Worm (Caenorhabditis elegans) whole organism, dauer: ENCODE data around the gene cutl-25.

Experiments used
- unc-62 ChIP-seq: sonication (generic microtip); optimal IDR thresholded peaks from 2 replicates; lab custom pipeline; 2017; ENCODE audit warnings: missing biosample characterization, missing genetic modification reagents, missing genetic modification characterization

The cutl-25 gene

DNA sequence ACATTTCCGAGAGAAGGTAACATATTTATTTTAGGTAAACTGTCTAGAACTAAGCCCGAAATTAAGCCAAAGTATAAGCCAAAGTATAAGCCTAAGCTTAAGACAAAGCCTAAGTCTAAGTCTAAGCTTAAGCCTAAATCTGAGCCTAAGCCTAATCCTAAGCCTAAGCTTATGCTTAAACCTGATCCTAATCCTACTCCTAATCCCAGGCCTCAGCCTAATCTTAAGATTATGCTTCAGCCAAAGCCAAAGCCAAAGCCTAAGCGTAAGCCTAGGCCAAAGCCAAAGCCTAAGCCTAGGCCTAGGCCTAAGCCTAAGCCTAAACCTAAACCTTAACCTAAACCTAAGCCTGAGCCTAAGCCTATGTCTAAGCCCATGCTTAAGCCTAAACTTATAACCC is 8.9 kb upstream of the cutl-25 start:
- TF ChIP-seq unc-62 (GFP tag; lab: Kevin White, UChicago): no peak

ce11 chrIII:3047909-3048308 is 969 bp upstream of the cutl-25 start:
- TF ChIP-seq unc-62 (GFP tag; lab: Kevin White, UChicago): no peak

DNA sequence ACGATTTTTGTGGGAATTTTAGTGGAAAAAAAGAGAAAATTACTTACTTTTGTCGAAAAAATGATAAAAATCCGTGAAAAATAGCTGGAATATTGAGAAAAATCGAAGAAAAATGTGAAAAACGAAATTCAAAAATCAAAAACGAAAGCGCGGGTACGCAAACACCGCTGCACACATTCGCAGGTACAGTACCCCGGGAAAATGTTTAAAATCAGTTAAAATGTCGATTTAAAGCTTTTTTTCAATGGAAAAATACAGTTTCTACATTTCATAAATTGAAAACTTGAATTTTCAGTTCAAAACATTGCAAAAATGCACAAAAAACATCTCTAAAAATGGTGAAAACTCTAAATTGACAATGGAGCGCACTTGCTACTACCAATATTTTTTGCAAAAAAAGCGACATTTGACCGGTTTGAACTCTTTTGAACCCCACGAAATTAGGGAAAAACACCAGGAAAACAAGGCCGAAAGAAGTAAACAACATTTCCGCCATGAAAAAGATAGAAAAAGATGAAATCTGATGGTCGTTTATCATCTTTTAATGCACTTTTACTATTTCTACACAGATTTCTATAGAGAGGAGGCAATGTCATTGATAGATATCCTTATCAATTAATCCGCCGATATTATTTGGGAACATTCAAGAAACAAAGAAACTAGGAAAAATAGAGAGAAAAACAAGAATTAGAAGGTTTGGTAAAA is 6.1 kb downstream of the cutl-25 start, which contains the start of gene daf-2:
daf-2 (minus strand) TSS at position 112 of the 705 bp plus-strand sequence.
- TF ChIP-seq unc-62 (GFP tag; lab: Kevin White, UChicago): no peak

- no peak for TF ChIP-seq unc-62 (GFP tag; lab: Kevin White, UChicago)
Observed at ce11 chrIII:3037346-3037745, 9.6 kb downstream of the cutl-25 start.

DNA sequence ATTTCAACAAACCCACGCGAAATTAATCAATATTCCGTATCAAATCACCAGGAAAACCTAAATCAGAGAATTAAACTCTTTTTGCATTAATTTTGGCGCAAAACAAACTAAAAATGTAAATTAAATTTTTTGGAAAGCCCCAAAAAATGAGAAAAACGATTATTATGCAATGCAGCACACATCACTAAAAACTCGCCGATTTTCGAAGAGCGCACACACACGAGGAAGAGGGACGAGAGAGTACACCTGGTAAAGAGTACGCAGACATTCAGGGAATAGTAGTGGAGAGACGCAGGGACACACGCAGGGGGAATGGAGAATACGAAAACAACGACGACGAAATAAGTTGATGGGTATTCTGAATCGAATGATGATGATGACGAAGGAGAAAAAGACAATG is 11.0 kb downstream of the cutl-25 start:
- TF ChIP-seq unc-62 (GFP tag; lab: Kevin White, UChicago): no peak

- TF ChIP-seq unc-62 (GFP tag; lab: Kevin White, UChicago): no peak
Observed at ce11 chrIII:3034458-3034857, 12.5 kb downstream of the cutl-25 start.

DNA sequence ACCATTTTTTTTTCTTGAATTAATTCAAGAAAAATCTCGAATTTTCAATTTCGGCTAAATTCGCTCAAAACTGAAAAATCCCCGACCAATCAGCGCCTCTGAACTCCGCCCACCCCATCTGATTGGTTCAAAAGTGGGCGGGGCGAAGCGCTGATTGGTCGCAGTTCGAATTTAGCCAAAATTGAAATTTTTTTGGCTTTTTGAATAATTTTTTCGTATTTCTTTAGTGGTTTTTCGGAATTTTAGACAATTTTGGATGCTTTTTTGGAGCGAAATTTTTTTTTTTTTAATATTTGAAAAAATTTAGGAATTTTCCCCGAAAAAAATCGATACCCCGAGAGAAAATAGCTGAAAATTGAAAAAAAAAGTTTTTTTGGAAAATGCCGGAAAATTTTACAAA is 13.0 kb downstream of the cutl-25 start:
- TF ChIP-seq unc-62 (GFP tag; lab: Kevin White, UChicago): no peak

DNA sequence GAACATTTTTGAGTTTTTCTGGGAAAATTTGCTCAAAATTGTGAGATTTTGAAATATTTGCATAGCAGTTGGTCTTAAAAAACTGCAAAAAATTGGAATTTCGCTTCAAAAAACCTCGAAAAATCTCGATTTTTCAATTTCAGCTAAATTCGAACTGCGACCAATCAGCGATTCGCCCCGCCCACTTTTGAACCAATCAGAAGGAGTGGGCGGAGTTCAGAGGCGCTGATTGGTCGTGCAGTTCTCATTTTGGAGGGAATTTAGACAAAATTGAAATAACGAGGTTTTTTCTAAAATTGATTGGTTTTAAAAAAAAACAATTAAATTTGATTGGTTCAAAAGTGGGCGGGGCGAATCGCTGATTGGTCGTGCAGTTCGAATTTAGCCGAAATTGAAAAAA is 13.4 kb downstream of the cutl-25 start:
- TF ChIP-seq unc-62 (GFP tag; lab: Kevin White, UChicago): no peak

ce11 chrIII:3031017-3031756 is 15.8 kb downstream of the cutl-25 start:
- no peak for TF ChIP-seq unc-62 (GFP tag; lab: Kevin White, UChicago)

- no peak for TF ChIP-seq unc-62 (GFP tag; lab: Kevin White, UChicago)
Observed at ce11 chrIII:3029822-3030221, 17.1 kb downstream of the cutl-25 start.

DNA sequence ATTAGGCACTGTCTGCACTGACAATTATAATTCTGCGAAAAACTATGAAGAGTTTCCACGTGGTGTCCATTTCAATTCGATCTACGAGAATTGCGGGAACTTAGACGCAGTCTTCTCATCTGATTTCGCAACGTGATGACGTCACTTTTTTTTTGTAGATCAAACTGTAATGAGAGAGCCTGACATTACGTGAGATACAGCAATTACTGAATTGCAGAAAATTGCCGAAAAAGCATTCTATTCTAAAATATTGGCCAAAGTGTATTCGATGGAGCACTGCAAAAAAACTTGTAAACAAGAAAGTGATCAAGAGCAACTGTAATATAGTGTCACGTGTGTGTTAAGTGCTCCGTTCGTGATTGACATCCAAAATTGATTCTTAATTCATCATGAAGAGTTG is 20.3 kb downstream of the cutl-25 start:
- no peak for TF ChIP-seq unc-62 (GFP tag; lab: Kevin White, UChicago)

- TF ChIP-seq unc-62 (GFP tag; lab: Kevin White, UChicago): no peak
Observed at ce11 chrIII:3020035-3020434, 26.9 kb downstream of the cutl-25 start.

DNA sequence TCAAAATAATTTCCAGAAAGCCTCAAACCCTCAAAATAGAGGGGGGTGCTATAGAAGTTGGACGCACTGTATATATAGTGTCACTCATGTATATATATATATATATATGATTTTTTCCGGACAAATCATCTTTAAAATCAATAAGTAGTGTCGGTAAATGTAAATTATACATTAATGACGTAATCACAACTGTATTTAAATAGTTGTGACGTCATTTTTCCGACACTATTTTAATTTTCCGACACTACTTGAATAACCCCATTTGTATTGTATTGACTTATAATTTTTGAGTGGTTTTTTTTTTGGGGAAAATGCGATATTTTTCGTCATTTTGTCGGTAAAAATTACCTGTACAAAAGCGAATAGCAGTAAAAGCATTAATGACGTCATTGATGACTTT is 28.1 kb downstream of the cutl-25 start:
- no peak for TF ChIP-seq unc-62 (GFP tag; lab: Kevin White, UChicago)

- TF ChIP-seq unc-62 (GFP tag; lab: Kevin White, UChicago): no peak
Observed at ce11 chrIII:2995288-2995687, 51.7 kb downstream of the cutl-25 start.

- TF ChIP-seq unc-62 (GFP tag; lab: Kevin White, UChicago): no peak
Observed at ce11 chrIII:2993963-2994362, 53.0 kb downstream of the cutl-25 start.
